Worm (Caenorhabditis elegans) whole organism, young adult: ENCODE data around the gene frpr-10.

Experiments
- C17E4.6 ChIP-seq: fragments of 200-800 bp; sonication (Bioruptor generic); IDR thresholded peaks from 2 replicates; pipeline ENCODE4 v1.3.6; 2022; ENCODE audit warnings: missing genetic modification reagents, missing genetic modification characterization, missing compliant biosample characterization
- F33H1.4 ChIP-seq: fragments of 200-800 bp; sonication (Bioruptor generic); IDR thresholded peaks from 2 replicates; pipeline ENCODE4 v1.3.6; 2022; ENCODE audit warnings: missing genetic modification reagents, missing genetic modification characterization, missing compliant biosample characterization
- F37B4.10 ChIP-seq: fragments of 200-800 bp; sonication (Bioruptor generic); IDR thresholded peaks from 2 replicates; pipeline ENCODE4 v1.3.6; 2022; ENCODE audit warnings: missing genetic modification characterization, missing compliant biosample characterization
- K12H6.12 ChIP-seq: fragments of 200-800 bp; sonication (Bioruptor generic); optimal IDR thresholded peaks from 2 replicates; lab custom pipeline; 2018; ENCODE audit warnings: mild to moderate bottlenecking, missing genetic modification characterization, missing compliant biosample characterization
- Y67H2A.10 ChIP-seq: fragments of 200-800 bp; sonication (Bioruptor generic); conservative IDR thresholded peaks from 2 replicates; pipeline ENCODE4 v1.3.6; 2022; ENCODE audit warnings: missing genetic modification reagents, missing genetic modification characterization, missing compliant biosample characterization
- Y79H2A.3 ChIP-seq: fragments of 200-800 bp; sonication (Bioruptor generic); conservative IDR thresholded peaks from 2 replicates; pipeline ENCODE4 v1.3.6; 2022; ENCODE audit warnings: missing genetic modification reagents, missing genetic modification characterization, missing compliant biosample characterization
- ZK185.1 ChIP-seq: sonication (generic microtip); optimal IDR thresholded peaks from 2 replicates; lab custom pipeline; 2016; ENCODE audit warnings: mild to moderate bottlenecking, missing genetic modification characterization, missing compliant biosample characterization; ENCODE audit not compliant: poor library complexity, severe bottlenecking
- ama-1 ChIP-seq, 3 experiments: fragments of 150-350 bp in 1 of 3; sonication (generic microtip) in 2 of 3; optimal IDR thresholded peaks; 2 replicates each; lab custom pipeline; 2014 to 2018; ENCODE audit warnings: missing biosample characterization in 2 of 3, missing genetic modification characterization in 2 of 3, missing genetic modification reagents in 2 of 3
- aptf-2 ChIP-seq: fragments of 200-800 bp; sonication (Bioruptor generic); conservative IDR thresholded peaks from 2 replicates; pipeline ENCODE4 v1.3.6; 2022; ENCODE audit warnings: missing genetic modification reagents, missing genetic modification characterization, missing compliant biosample characterization
- attf-5 ChIP-seq: fragments of 200-800 bp; sonication (Bioruptor generic); optimal IDR thresholded peaks from 2 replicates; lab custom pipeline; 2018; ENCODE audit warnings: mild to moderate bottlenecking, missing genetic modification characterization, missing compliant biosample characterization
- bed-1 ChIP-seq: fragments of 200-800 bp; sonication (Bioruptor generic); IDR thresholded peaks from 2 replicates; pipeline ENCODE4 v1.3.6; 2022; ENCODE audit warnings: missing genetic modification reagents, missing genetic modification characterization, missing compliant biosample characterization
- cebp-1 ChIP-seq, 2 experiments: fragments of 200-800 bp in 1 of 2; sonication (Bioruptor generic) in 1 of 2; sonication (generic microtip) in 1 of 2; IDR thresholded peaks in 1 of 2; optimal IDR thresholded peaks in 1 of 2; 2 replicates each; pipeline versions ENCODE4 v1.3.6 to Lab custom; 2017 to 2022; ENCODE audit warnings: missing compliant biosample characterization in 2 of 2, missing genetic modification characterization in 2 of 2, mild to moderate bottlenecking in 1 of 2, missing genetic modification reagents in 1 of 2, moderate library complexity in 1 of 2
- ceh-100 ChIP-seq: fragments of 200-800 bp; sonication (Bioruptor generic); IDR thresholded peaks from 2 replicates; pipeline ENCODE4 v1.3.6; 2022; ENCODE audit warnings: missing genetic modification reagents, missing genetic modification characterization, missing compliant biosample characterization
- ceh-79 ChIP-seq: sonication (generic microtip); optimal IDR thresholded peaks from 2 replicates; lab custom pipeline; 2017; ENCODE audit warnings: mild to moderate bottlenecking, missing genetic modification characterization, missing compliant biosample characterization
- chd-7 ChIP-seq: sonication (generic microtip); optimal IDR thresholded peaks from 2 replicates; lab custom pipeline; 2016; ENCODE audit warnings: mild to moderate bottlenecking, missing genetic modification characterization, moderate library complexity, missing compliant biosample characterization
- dox-1 ChIP-seq: fragments of 200-800 bp; sonication (Bioruptor generic); IDR thresholded peaks from 2 replicates; pipeline ENCODE4 v1.3.6; 2022; ENCODE audit warnings: missing genetic modification reagents, missing genetic modification characterization, missing compliant biosample characterization
- dpl-1 ChIP-seq: fragments of 150-350 bp; optimal IDR thresholded peaks from 2 replicates; lab custom pipeline; 2014; ENCODE audit warnings: missing biosample characterization, missing genetic modification reagents, missing genetic modification characterization
- egl-18 ChIP-seq: fragments of 200-800 bp; sonication (Bioruptor generic); IDR thresholded peaks from 2 replicates; pipeline ENCODE4 v1.3.6; 2022; ENCODE audit warnings: missing genetic modification reagents, missing genetic modification characterization, missing compliant biosample characterization
- egrh-3 ChIP-seq: fragments of 200-800 bp; sonication (Bioruptor generic); IDR thresholded peaks from 2 replicates; pipeline ENCODE4 v1.3.6; 2022; ENCODE audit warnings: missing genetic modification reagents, missing genetic modification characterization, missing compliant biosample characterization
- hlh-26 ChIP-seq: fragments of 200-800 bp; sonication (Bioruptor generic); conservative IDR thresholded peaks from 2 replicates; pipeline ENCODE4 v1.3.6; 2022; ENCODE audit warnings: missing genetic modification reagents, missing genetic modification characterization, missing compliant biosample characterization
- hmg-1.2 ChIP-seq: fragments of 200-800 bp; sonication (Bioruptor generic); IDR thresholded peaks from 2 replicates; pipeline ENCODE4 v1.3.6; 2022; ENCODE audit warnings: missing genetic modification reagents, missing genetic modification characterization, missing compliant biosample characterization
- lin-35 ChIP-seq, 3 experiments: fragments of 150-350 bp in 2 of 3; sonication (generic microtip) in 1 of 3; optimal IDR thresholded peaks; 2 replicates each; lab custom pipeline; 2014 to 2018; ENCODE audit warnings: missing biosample characterization in 3 of 3, missing genetic modification characterization in 3 of 3, missing genetic modification reagents in 3 of 3
- lin-54 ChIP-seq: fragments of 200-800 bp; sonication (Bioruptor generic); optimal IDR thresholded peaks from 2 replicates; lab custom pipeline; 2018; ENCODE audit warnings: mild to moderate bottlenecking, missing genetic modification characterization, missing compliant biosample characterization
- lir-1 ChIP-seq: fragments of 200-800 bp; sonication (Bioruptor generic); conservative IDR thresholded peaks from 2 replicates; pipeline ENCODE4 v1.3.6; 2022; ENCODE audit warnings: missing genetic modification reagents, missing genetic modification characterization, missing compliant biosample characterization
- lsl-1 ChIP-seq: fragments of 200-800 bp; sonication (Bioruptor generic); optimal IDR thresholded peaks from 2 replicates; lab custom pipeline; 2018; ENCODE audit warnings: mild to moderate bottlenecking, missing genetic modification characterization, moderate library complexity, missing compliant biosample characterization
- madf-6 ChIP-seq: fragments of 200-800 bp; sonication (Bioruptor generic); IDR thresholded peaks from 2 replicates; pipeline ENCODE4 v1.3.6; 2022; ENCODE audit warnings: missing genetic modification reagents, missing genetic modification characterization, missing compliant biosample characterization
- mcd-1 ChIP-seq: fragments of 200-800 bp; sonication (Bioruptor generic); IDR thresholded peaks from 2 replicates; pipeline ENCODE4 v1.3.6; 2022; ENCODE audit warnings: missing genetic modification reagents, missing genetic modification characterization, missing compliant biosample characterization
- nfyb-1 ChIP-seq: fragments of 200-800 bp; sonication (Bioruptor generic); IDR thresholded peaks from 2 replicates; pipeline ENCODE4 v1.3.6; 2022; ENCODE audit warnings: missing genetic modification reagents, missing genetic modification characterization, missing compliant biosample characterization
- nhr-80 ChIP-seq: sonication (generic microtip); optimal IDR thresholded peaks from 2 replicates; lab custom pipeline; 2016; ENCODE audit warnings: missing genetic modification characterization, missing compliant biosample characterization
- pha-4 ChIP-seq: fragments of 150-350 bp; sonication (generic microtip); optimal IDR thresholded peaks from 2 replicates; lab custom pipeline; 2014; ENCODE audit warnings: missing biosample characterization, missing genetic modification reagents, missing genetic modification characterization
- rec-8 ChIP-seq, 2 experiments: sonication (generic microtip); optimal IDR thresholded peaks; 2 replicates each; lab custom pipeline; 2016; ENCODE audit warnings: mild to moderate bottlenecking in 2 of 2, missing genetic modification characterization in 2 of 2, missing genetic modification reagents in 2 of 2, missing genotype in 2 of 2, missing biosample characterization in 1 of 2, missing compliant biosample characterization in 1 of 2, moderate library complexity in 1 of 2
- snpc-1.3 ChIP-seq: sonication (generic microtip); optimal IDR thresholded peaks from 2 replicates; lab custom pipeline; 2017; ENCODE audit warnings: missing genetic modification characterization, mild to moderate bottlenecking, missing compliant biosample characterization, antibody characterized with exemption, moderate library complexity, missing genotype, missing genetic modification reagents; ENCODE audit not compliant: insufficient read depth
- snpc-4 ChIP-seq, 5 experiments: fragments of 150-350 bp in 1 of 5; sonication (generic microtip) in 4 of 5; optimal IDR thresholded peaks; 2 replicates each; lab custom pipeline; 2014 to 2018; ENCODE audit warnings: missing genetic modification characterization in 5 of 5, missing biosample characterization in 3 of 5, antibody characterized with exemption in 2 of 5, mild to moderate bottlenecking in 2 of 5, missing compliant biosample characterization in 2 of 5, missing genotype in 2 of 5, moderate library complexity in 2 of 5, missing genetic modification reagents in 1 of 5
- somi-1 ChIP-seq: fragments of 200-800 bp; sonication (Bioruptor generic); optimal IDR thresholded peaks from 2 replicates; lab custom pipeline; 2018; ENCODE audit warnings: mild to moderate bottlenecking, missing genetic modification characterization, missing compliant biosample characterization
- xnd-1 ChIP-seq: sonication (generic microtip); optimal IDR thresholded peaks from 2 replicates; lab custom pipeline; 2016; ENCODE audit warnings: missing genotype, missing genetic modification reagents, missing genetic modification characterization, missing compliant biosample characterization
- zfh-2 ChIP-seq: fragments of 200-800 bp; sonication (Bioruptor generic); conservative IDR thresholded peaks from 2 replicates; pipeline ENCODE4 v1.3.6; 2022; ENCODE audit warnings: missing genetic modification reagents, missing genetic modification characterization, missing compliant biosample characterization
- zim-3 ChIP-seq: sonication (generic microtip); optimal IDR thresholded peaks from 2 replicates; lab custom pipeline; 2017; ENCODE audit warnings: mild to moderate bottlenecking, missing genetic modification characterization, moderate library complexity, missing compliant biosample characterization
- ztf-22 ChIP-seq: fragments of 200-800 bp; sonication (Bioruptor generic); optimal IDR thresholded peaks from 2 replicates; lab custom pipeline; 2018; ENCODE audit warnings: mild to moderate bottlenecking, missing genetic modification characterization, moderate library complexity, missing compliant biosample characterization
- ztf-25 ChIP-seq: fragments of 200-800 bp; sonication (Bioruptor generic); IDR thresholded peaks from 2 replicates; pipeline ENCODE4 v1.3.6; 2022; ENCODE audit warnings: missing genetic modification reagents, missing genetic modification characterization, missing compliant biosample characterization
- ztf-26 ChIP-seq: sonication (generic microtip); optimal IDR thresholded peaks from 2 replicates; lab custom pipeline; 2017; ENCODE audit warnings: missing genetic modification characterization, missing compliant biosample characterization

The frpr-10 gene

DNA sequence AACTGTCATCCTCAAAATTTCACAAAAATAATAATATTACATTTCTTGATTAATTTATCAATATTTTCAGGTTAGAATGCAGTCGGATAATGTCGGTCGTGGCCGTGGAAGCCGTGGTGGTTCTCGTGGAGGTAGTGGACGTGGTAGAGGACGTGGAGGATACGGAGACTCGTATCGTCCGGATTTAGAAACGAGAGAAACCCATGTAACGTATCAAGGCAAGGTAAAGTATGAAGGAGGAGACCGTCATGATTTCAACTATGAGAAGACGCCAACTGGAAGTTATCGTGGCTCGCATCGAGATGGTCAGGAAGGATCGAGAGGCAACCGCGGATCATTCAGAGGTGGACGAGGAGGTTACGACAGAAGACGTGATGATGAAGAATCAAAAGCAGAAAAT, at the start of gene frpr-10:
Gene frpr-10, plus strand, starts transcription at position 301 of the 400 bp plus-strand sequence.
- no peak for TF ChIP-seq ceh-100 (GFP tag; lab: Robert Waterston, UW)
- TF ChIP-seq zfh-2 (GFP tag; lab: Robert Waterston, UW), result 0 out of 2 replicates have a peak, but pooled peaks have one; percentile 20

DNA sequence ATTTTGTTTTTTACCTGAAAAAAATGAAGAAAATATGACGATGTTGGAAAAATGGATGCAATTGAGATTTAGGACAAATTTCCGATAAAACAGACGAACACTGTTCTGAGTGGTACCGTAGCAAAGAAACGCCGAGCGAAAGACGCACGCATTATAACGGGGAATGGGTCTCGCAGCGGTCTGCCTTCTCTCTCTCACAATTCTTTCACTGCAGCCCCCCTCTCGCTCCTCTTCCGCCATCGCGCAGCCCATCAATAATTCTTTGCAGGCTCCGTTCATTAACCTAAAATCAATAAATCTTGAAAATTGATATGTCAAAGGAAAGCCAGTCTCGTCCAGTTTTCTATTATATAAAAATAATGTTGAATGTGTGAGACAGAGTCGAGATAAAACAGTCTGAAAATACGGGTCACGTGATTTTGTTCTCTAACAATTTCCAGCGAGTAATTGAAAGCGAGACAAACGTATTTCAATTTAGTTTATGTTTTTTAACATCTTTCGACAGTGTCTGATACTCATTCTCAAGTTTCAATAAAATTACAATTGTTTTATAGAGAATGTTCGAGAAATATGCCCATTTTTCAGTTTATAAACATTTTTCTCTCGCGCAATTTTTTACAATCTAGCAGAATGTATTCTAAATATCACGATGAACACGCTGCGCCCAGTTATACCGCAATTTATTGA, 48.0 kb upstream of the frpr-10 start:
- TF ChIP-seq C17E4.6 (GFP tag; lab: Robert Waterston, UW) (no peak), F33H1.4 (peak; percentile 82), lir-1 (GFP tag; lab: Robert Waterston, UW) (0 out of 2 replicates have a peak, but pooled peaks have one; percentile 5), madf-6 (GFP tag; lab: Robert Waterston, UW) (peak; percentile 75), somi-1 (GFP tag; lab: Kevin White, UChicago) (no peak), dox-1 (GFP tag; lab: Robert Waterston, UW) (peak; percentile 52; the same call in 1 of the 2 replicates), dpl-1 (GFP tag; lab: Kevin White, UChicago) (no peak), lin-54 (GFP tag; lab: Kevin White, UChicago) (peak; percentile 2), mcd-1 (0 out of 2 replicates have a peak, but pooled peaks have one; percentile 34), egrh-3 (GFP tag; lab: Robert Waterston, UW) (0 out of 2 replicates have a peak, but pooled peaks have one; percentile 13), pha-4 (tag; lab: Kevin White, UChicago) (no peak), ceh-79 (tag; lab: Kevin White, UChicago) (no peak), aptf-2 (no peak), Y67H2A.10 (GFP tag; lab: Robert Waterston, UW) (no peak), nhr-80 (tag; lab: Kevin White, UChicago) (peak; percentile 6), xnd-1 (tag; lab: Kevin White, UChicago) (peak; percentile 46), K12H6.12 (tag; lab: Kevin White, UChicago) (no peak), chd-7 (no peak), snpc-4 (GFP tag; optimal IDR thresholded peaks at IDR 0.05; lab: Kevin White, UChicago) (no peak), snpc-4 (tag; optimal IDR thresholded peaks at IDR 0.05; lab: Kevin White, UChicago) (peak in 3 of 4 experiments; percentile 3 to 50 (median 6)), hmg-1.2 (GFP tag; lab: Robert Waterston, UW) (peak; percentile 25; the same call in 1 of the 2 replicates), egl-18 (GFP tag; lab: Robert Waterston, UW) (no peak), zfh-2 (GFP tag; lab: Robert Waterston, UW) (peak; percentile 70; the same call in 1 of the 2 replicates), lsl-1 (GFP tag; lab: Kevin White, UChicago) (peak; percentile 82)

DNA sequence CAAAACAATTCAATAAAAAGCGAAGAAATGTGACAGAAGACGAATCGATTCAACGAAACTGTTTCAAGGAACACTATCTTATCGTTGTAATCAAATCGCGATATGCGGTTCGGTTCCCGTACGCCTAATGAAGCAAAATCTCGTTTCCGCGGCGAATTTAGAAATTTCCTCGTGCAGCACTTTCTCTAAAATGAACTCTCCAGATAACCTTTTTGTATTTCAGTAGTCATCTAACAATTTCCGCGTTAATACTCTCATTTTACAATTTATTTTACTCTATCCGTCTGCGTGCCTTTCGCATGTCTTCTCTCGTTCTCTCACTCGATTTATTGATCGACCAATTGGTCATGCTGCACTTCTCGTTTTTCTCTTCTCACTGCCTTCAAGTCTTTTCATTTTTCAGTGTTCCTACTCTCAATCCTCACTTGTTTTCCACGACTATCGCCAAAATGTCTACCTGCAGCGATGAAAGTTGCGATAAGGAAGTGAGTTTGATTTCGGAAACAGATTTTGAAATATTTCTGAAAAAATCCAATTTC, 47.3 kb upstream of the frpr-10 start, which contains the start of the genes npp-27 and ntl-4:
Gene npp-27, minus strand, starts transcription at position 51 of the 539 bp plus-strand sequence.
Gene ntl-4, plus strand, starts transcription at position 379 of the 539 bp plus-strand sequence.
- no peak for TF ChIP-seq chd-7
- TF ChIP-seq rec-8 (tag; optimal IDR thresholded peaks at IDR 0.05; lab: Kevin White, UChicago), result no peak
- TF ChIP-seq bed-1 (GFP tag; lab: Robert Waterston, UW), result no peak
- no peak for TF ChIP-seq hlh-26 (GFP tag; lab: Robert Waterston, UW)
- TF ChIP-seq ztf-26 (tag; lab: Kevin White, UChicago), result no peak
- peak; percentile 11 for TF ChIP-seq ZK185.1 (tag; lab: Kevin White, UChicago)
- TF ChIP-seq C17E4.6 (GFP tag; lab: Robert Waterston, UW), result no peak
- no peak for TF ChIP-seq F37B4.10
- peak; percentile 57; the same call in 1 of the 2 replicates for TF ChIP-seq hmg-1.2 (GFP tag; lab: Robert Waterston, UW)
- no peak for TF ChIP-seq zim-3 (tag; lab: Kevin White, UChicago)
- no peak for TF ChIP-seq Y79H2A.3 (GFP tag; lab: Robert Waterston, UW)
- no peak for TF ChIP-seq dpl-1 (GFP tag; lab: Kevin White, UChicago)
- TF ChIP-seq ama-1 (optimal IDR thresholded peaks at IDR 0.05; lab: Kevin White, UChicago), result peak; percentile 34
- no peak for TF ChIP-seq ama-1 (GFP tag; optimal IDR thresholded peaks at IDR 0.05; lab: Kevin White, UChicago)
- peak; percentile 70; the same call in 1 of the 2 replicates for TF ChIP-seq nfyb-1 (GFP tag; lab: Robert Waterston, UW)
- TF ChIP-seq ztf-25 (GFP tag; lab: Robert Waterston, UW), result no peak
- no peak for TF ChIP-seq ztf-22 (GFP tag; lab: Kevin White, UChicago)
- no peak for TF ChIP-seq cebp-1 (GFP tag; IDR thresholded peaks at IDR 0.05; lab: Robert Waterston, UW)
- TF ChIP-seq cebp-1 (tag; optimal IDR thresholded peaks at IDR 0.05; lab: Kevin White, UChicago), result peak; percentile 41
- TF ChIP-seq lin-35 (GFP tag; optimal IDR thresholded peaks at IDR 0.05; lab: Kevin White, UChicago), result no peak
- no peak for TF ChIP-seq snpc-1.3
- TF ChIP-seq attf-5, result peak; percentile 5
